Fruit fly (Drosophila melanogaster) whole organism, wandering third instar larva: ENCODE results near the gene Acp29AB.

Experiments used
- Abd-B ChIP-seq: fragments of >200 bp; optimal IDR thresholded peaks from 2 replicates; lab custom pipeline; 2017; ENCODE audit warnings: missing biosample characterization, missing genetic modification characterization
- CG32264 ChIP-seq: fragments of 200-800 bp; sonication (Bioruptor generic); optimal IDR thresholded peaks from 2 replicates; lab custom pipeline; 2016; ENCODE audit warnings: missing biosample characterization, missing genetic modification characterization
- CrebA ChIP-seq: fragments of 200-800 bp; sonication (Bioruptor generic); optimal IDR thresholded peaks from 2 replicates; lab custom pipeline; 2016; ENCODE audit warnings: missing biosample characterization, mild to moderate bottlenecking, missing genetic modification characterization, borderline replicate concordance
- Dfd ChIP-seq: fragments of >200 bp; optimal IDR thresholded peaks from 2 replicates; lab custom pipeline; 2017; ENCODE audit warnings: missing biosample characterization, missing genetic modification characterization
- Dif ChIP-seq: fragments of 200-275, 200-300 bp; sonication (Bioruptor generic); optimal IDR thresholded peaks from 2 replicates; lab custom pipeline; 2018; ENCODE audit warnings: missing biosample characterization, missing genetic modification characterization; ENCODE audit not compliant: partially characterized antibody
- GATAd ChIP-seq: sonication (Bioruptor generic); optimal IDR thresholded peaks from 2 replicates; lab custom pipeline; 2016; ENCODE audit warnings: missing biosample characterization, missing genetic modification characterization
- HLH106 ChIP-seq: fragments of 200-800 bp; optimal IDR thresholded peaks from 3 replicates; lab custom pipeline; 2019; ENCODE audit warnings: missing biosample characterization, mild to moderate bottlenecking, missing genetic modification characterization, moderate library complexity
- Hnf4 ChIP-seq: fragments of 200-800 bp; sonication (Bioruptor generic); optimal IDR thresholded peaks from 2 replicates; lab custom pipeline; 2016; ENCODE audit warnings: missing biosample characterization, mild to moderate bottlenecking, missing genetic modification characterization
- Hr78 ChIP-seq: fragments of >200 bp; optimal IDR thresholded peaks from 2 replicates; lab custom pipeline; 2017; ENCODE audit warnings: missing biosample characterization, missing genetic modification characterization
- Hr83 ChIP-seq: fragments of 200-300 bp; sonication (Bioruptor generic); optimal IDR thresholded peaks from 2 replicates; lab custom pipeline; 2016; ENCODE audit warnings: missing biosample characterization, mild to moderate bottlenecking, missing genetic modification characterization, moderate library complexity; ENCODE audit not compliant: poor library complexity, severe bottlenecking
- Jra ChIP-seq: sonication (Bioruptor generic); optimal IDR thresholded peaks from 2 replicates; lab custom pipeline; 2016; ENCODE audit warnings: missing biosample characterization, missing genetic modification characterization
- Myc ChIP-seq: fragments of >200 bp; optimal IDR thresholded peaks from 2 replicates; lab custom pipeline; 2017
- N ChIP-seq: fragments of >200 bp; optimal IDR thresholded peaks from 2 replicates; lab custom pipeline; 2018; ENCODE audit warnings: missing biosample characterization, missing external identifiers, missing genetic modification characterization
- Rel ChIP-seq, 2 experiments: fragments of 200-800 bp; sonication (Bioruptor generic) in 1 of 2; optimal IDR thresholded peaks; 2 replicates in 1 of 2; 3 replicates in 1 of 2; lab custom pipeline; 2016 to 2019; ENCODE audit warnings: mild to moderate bottlenecking in 2 of 2, missing biosample characterization in 2 of 2, missing genetic modification characterization in 2 of 2, moderate library complexity in 1 of 2
- Sp1 ChIP-seq: fragments of 200-800 bp; sonication (Bioruptor generic); optimal IDR thresholded peaks from 3 replicates; lab custom pipeline; 2019; ENCODE audit warnings: missing biosample characterization, mild to moderate bottlenecking, missing genetic modification characterization, moderate library complexity
- Vsx2 ChIP-seq: fragments of 200-300, 225-300 bp; sonication (Bioruptor generic); optimal IDR thresholded peaks from 2 replicates; lab custom pipeline; 2018; ENCODE audit warnings: missing biosample characterization, missing genetic modification characterization; ENCODE audit not compliant: partially characterized antibody
- br ChIP-seq: fragments of 200-800 bp; sonication (Bioruptor generic); optimal IDR thresholded peaks from 2 replicates; lab custom pipeline; 2016; ENCODE audit warnings: missing biosample characterization, missing genetic modification characterization
- dl ChIP-seq, 2 experiments: fragments of 175-275, 200-275 bp in 1 of 2; fragments of 200-275 bp in 1 of 2; sonication (Bioruptor generic); optimal IDR thresholded peaks; lab custom pipeline; 2018; ENCODE audit warnings: mild to moderate bottlenecking in 2 of 2, missing biosample characterization in 2 of 2, missing genetic modification characterization in 2 of 2, moderate library complexity in 2 of 2; ENCODE audit not compliant: partially characterized antibody in 2 of 2, insufficient read depth in 1 of 2
- foxo ChIP-seq, 2 experiments: fragments of 200-800 bp; sonication (Bioruptor generic); optimal IDR thresholded peaks; 2 replicates in 1 of 2; 3 replicates in 1 of 2; lab custom pipeline; 2016 to 2017; ENCODE audit warnings: missing biosample characterization in 2 of 2, missing genetic modification characterization in 2 of 2
- h ChIP-seq: fragments of 200-800 bp; sonication (Bioruptor generic); optimal IDR thresholded peaks from 3 replicates; lab custom pipeline; 2016; ENCODE audit warnings: missing biosample characterization, mild to moderate bottlenecking, missing genetic modification characterization
- lola ChIP-seq: fragments of >200 bp; optimal IDR thresholded peaks from 2 replicates; lab custom pipeline; 2017; ENCODE audit warnings: missing biosample characterization, missing genetic modification characterization
- pan ChIP-seq: fragments of >200 bp; optimal IDR thresholded peaks from 2 replicates; lab custom pipeline; 2017
- rgr ChIP-seq: fragments of 200-800 bp; sonication (Bioruptor generic); optimal IDR thresholded peaks from 3 replicates; lab custom pipeline; 2016; ENCODE audit warnings: missing biosample characterization, mild to moderate bottlenecking, missing genetic modification characterization
- sage ChIP-seq: fragments of 200-800 bp; sonication (Bioruptor generic); optimal IDR thresholded peaks from 2 replicates; lab custom pipeline; 2016; ENCODE audit warnings: missing biosample characterization, mild to moderate bottlenecking, missing genetic modification characterization
- tai ChIP-seq: sonication (Bioruptor generic); optimal IDR thresholded peaks from 2 replicates; lab custom pipeline; 2016; ENCODE audit warnings: missing biosample characterization, missing genetic modification characterization
- usp ChIP-seq: fragments of >200 bp; optimal IDR thresholded peaks from 2 replicates; lab custom pipeline; 2017; ENCODE audit warnings: missing biosample characterization, missing genetic modification characterization

Acp29AB gene

dm6 chr2L:8399863-8400598 is 7.0 kb upstream of the Acp29AB start, which contains the start of gene CG31898:
CG31898 (plus strand) TSS chr2L:8400421.
- TF ChIP-seq Hr78 (GFP tag; lab: Kevin White, UChicago), result no peak
- TF ChIP-seq Sp1, result no peak
- TF ChIP-seq tai (GFP tag; lab: Kevin White, UChicago), result no peak
- TF ChIP-seq CrebA (GFP tag; lab: Kevin White, UChicago), result no peak
- no peak for TF ChIP-seq CG32264 (GFP tag; lab: Kevin White, UChicago)
- TF ChIP-seq Vsx2 (GFP tag; lab: Kevin White, UChicago), result no peak
- no peak for TF ChIP-seq Dif
- TF ChIP-seq sage (GFP tag; lab: Kevin White, UChicago), result peak; percentile 26

- TF ChIP-seq Hnf4 (GFP tag; lab: Kevin White, UChicago) (no peak), Myc (lab: Kevin White, UChicago) (no peak), CG32264 (GFP tag; lab: Kevin White, UChicago) (no peak), N (no peak)
These were observed 5.7 kb upstream of the Acp29AB start, which contains the start of gene CG13386 for dm6 chr2L:8398721-8399120. CG13386 (plus strand) TSS chr2L:8399021.

- TF ChIP-seq HLH106 (no peak), Hr78 (GFP tag; lab: Kevin White, UChicago) (no peak), Rel (GFP tag; optimal IDR thresholded peaks at IDR 0.05; lab: Kevin White, UChicago) (no peak), Rel (tag; optimal IDR thresholded peaks at IDR 0.05; lab: Kevin White, UChicago) (no peak), br (GFP tag; lab: Kevin White, UChicago) (no peak), foxo (GFP tag; optimal IDR thresholded peaks at IDR 0.05; lab: Kevin White, UChicago) (no peak), lola (no peak), pan (lab: Kevin White, UChicago) (no peak), usp (no peak), CrebA (GFP tag; lab: Kevin White, UChicago) (no peak)
These were observed 3.1 kb upstream of the Acp29AB start, which contains the start of the genes Peritrophin-15a and CG13385 for dm6 chr2L:8395996-8396699. Peritrophin-15a (minus strand) TSS chr2L:8396096. CG13385 (plus strand) TSS chr2L:8396649.

- TF ChIP-seq Abd-B (GFP tag; lab: Kevin White, UChicago) (no peak), Jra (GFP tag; lab: Kevin White, UChicago) (no peak), CG32264 (GFP tag; lab: Kevin White, UChicago) (no peak), GATAd (GFP tag; lab: Kevin White, UChicago) (no peak), rgr (GFP tag; lab: Kevin White, UChicago) (no peak), h (GFP tag; lab: Kevin White, UChicago) (no peak), CrebA (GFP tag; lab: Kevin White, UChicago) (no peak), Myc (lab: Kevin White, UChicago) (no peak), pan (lab: Kevin White, UChicago) (no peak), Dfd (GFP tag; lab: Kevin White, UChicago) (no peak)
These were observed 1.8 kb upstream of the Acp29AB start, which contains the start of gene Peritrophin-15b for dm6 chr2L:8394840-8395239. Peritrophin-15b (minus strand) TSS chr2L:8394940.

- TF ChIP-seq Jra (GFP tag; lab: Kevin White, UChicago) (no peak), Hr83 (GFP tag; lab: Kevin White, UChicago) (no peak), foxo (GFP tag; optimal IDR thresholded peaks at IDR 0.05; lab: Kevin White, UChicago) (no peak), h (GFP tag; lab: Kevin White, UChicago) (no peak), Dfd (GFP tag; lab: Kevin White, UChicago) (no peak), Dif (no peak), sage (GFP tag; lab: Kevin White, UChicago) (no peak), CrebA (GFP tag; lab: Kevin White, UChicago) (no peak), Abd-B (GFP tag; lab: Kevin White, UChicago) (no peak)
- TF ChIP-seq, all 38 proteins: peak for 0
These were observed 1.2 kb upstream of the Acp29AB start, which contains the start of gene lectin-29Ca for dm6 chr2L:8394180-8394579. lectin-29Ca (minus strand) TSS chr2L:8394280.

dm6 chr2L:8392298-8392697 is 724 bp downstream of the Acp29AB start, which contains the start of gene CG42820:
CG42820 (minus strand) TSS chr2L:8392398.
- TF ChIP-seq CG32264 (GFP tag; lab: Kevin White, UChicago), result no peak
- TF ChIP-seq rgr (GFP tag; lab: Kevin White, UChicago), result no peak
- TF ChIP-seq HLH106, result no peak
- no peak for TF ChIP-seq dl (GFP tag; optimal IDR thresholded peaks at IDR 0.05; lab: Kevin White, UChicago; ENCODE audit: insufficient read depth in 1 of 2, partially characterized antibody in 2 of 2)
- TF ChIP-seq, all 38 proteins: peak for 0
